Fruit fly (Drosophila melanogaster) whole organism, embryonic: ENCODE data around the gene CG17359.
A peak's percentile ranks its signal among the peaks of the same experiment; 100 is the strongest.

Source experiments
- Ada2b ChIP-seq: fragments of 200-800 bp; sonication (Bioruptor generic); IDR thresholded peaks from 2 replicates; pipeline ENCODE4 v1.3.6; 2022; ENCODE audit warnings: missing biosample characterization, missing genetic modification characterization
- Atf6 ChIP-seq: fragments of 200-800 bp; sonication (Bioruptor generic); IDR thresholded peaks from 2 replicates; pipeline ENCODE4 v1.3.6; 2022; ENCODE audit warnings: missing biosample characterization, missing genetic modification characterization
- CG10979 ChIP-seq: fragments of 200-800 bp; sonication (Bioruptor generic); optimal IDR thresholded peaks from 2 replicates; lab custom pipeline; 2018; ENCODE audit warnings: missing biosample characterization, mild to moderate bottlenecking, missing genetic modification characterization, moderate library complexity
- CG12236 ChIP-seq: fragments of 200-800 bp; sonication (Bioruptor generic); optimal IDR thresholded peaks from 2 replicates; lab custom pipeline; 2016; ENCODE audit warnings: missing biosample characterization, missing genetic modification characterization
- CG13296 ChIP-seq: fragments of 200-800 bp; sonication (Bioruptor generic); optimal IDR thresholded peaks from 3 replicates; lab custom pipeline; 2018; ENCODE audit warnings: missing biosample characterization, mild to moderate bottlenecking, missing genetic modification characterization
- CG17186 ChIP-seq: fragments of 200-800 bp; sonication (Bioruptor generic); optimal IDR thresholded peaks from 3 replicates; lab custom pipeline; 2017; ENCODE audit warnings: missing biosample characterization, missing genetic modification reagents, missing genetic modification characterization
- CG17385 ChIP-seq: fragments of 200-800 bp; sonication (Bioruptor generic); optimal IDR thresholded peaks from 3 replicates; lab custom pipeline; 2018; ENCODE audit warnings: missing biosample characterization, mild to moderate bottlenecking, missing genetic modification characterization
- CG17568 ChIP-seq: fragments of 200-800 bp; sonication (Bioruptor generic); optimal IDR thresholded peaks from 2 replicates; lab custom pipeline; 2018; ENCODE audit warnings: missing biosample characterization, mild to moderate bottlenecking, missing genetic modification characterization, moderate library complexity
- CG18011 ChIP-seq: fragments of 200-800 bp; sonication (Bioruptor generic); optimal IDR thresholded peaks from 2 replicates; lab custom pipeline; 2017; ENCODE audit warnings: missing biosample characterization, missing genetic modification characterization, mild to moderate bottlenecking, moderate library complexity, missing genotype
- CG18599 ChIP-seq: fragments of 200-800 bp; sonication (Bioruptor generic); optimal IDR thresholded peaks from 3 replicates; lab custom pipeline; 2017; ENCODE audit warnings: missing biosample characterization, missing genetic modification characterization, mild to moderate bottlenecking, moderate library complexity, missing genetic modification reagents
- CG2875 ChIP-seq: fragments of 200-800 bp; sonication (Bioruptor generic); optimal IDR thresholded peaks from 2 replicates; lab custom pipeline; 2017; ENCODE audit warnings: missing biosample characterization, mild to moderate bottlenecking, missing genetic modification characterization, missing genetic modification reagents
- CG30431 ChIP-seq: fragments of 200-800 bp; sonication (Bioruptor generic); optimal IDR thresholded peaks from 2 replicates; lab custom pipeline; 2017; ENCODE audit warnings: missing biosample characterization, missing genetic modification characterization
- CG6683 ChIP-seq: fragments of 200-800 bp; sonication (Bioruptor generic); optimal IDR thresholded peaks from 2 replicates; lab custom pipeline; 2017; ENCODE audit warnings: missing biosample characterization, mild to moderate bottlenecking, missing genetic modification characterization, missing genetic modification reagents
- CG7928 ChIP-seq: fragments of 200-800 bp; sonication (Bioruptor generic); optimal IDR thresholded peaks from 2 replicates; lab custom pipeline; 2017; ENCODE audit warnings: missing biosample characterization, mild to moderate bottlenecking, missing genetic modification characterization
- CG8281 ChIP-seq: fragments of 200-800 bp; sonication (Bioruptor generic); optimal IDR thresholded peaks from 2 replicates; lab custom pipeline; 2018; ENCODE audit warnings: missing biosample characterization, mild to moderate bottlenecking, missing genetic modification characterization, moderate library complexity
- CG8290 ChIP-seq, 3 experiments: fragments of 200-800 bp; sonication (Bioruptor generic); optimal IDR thresholded peaks; 2 replicates each; lab custom pipeline; 2016 to 2019; ENCODE audit warnings: missing biosample characterization in 3 of 3, missing genetic modification characterization in 3 of 3, mild to moderate bottlenecking in 2 of 3, moderate library complexity in 1 of 3
- CG8359 ChIP-seq: fragments of 200-800 bp; sonication (Bioruptor generic); optimal IDR thresholded peaks from 2 replicates; lab custom pipeline; 2017; ENCODE audit warnings: missing biosample characterization, mild to moderate bottlenecking, missing genetic modification characterization, borderline replicate concordance
- CG9797 ChIP-seq: fragments of 200-800 bp; sonication (Bioruptor generic); optimal IDR thresholded peaks from 3 replicates; lab custom pipeline; 2018; ENCODE audit warnings: missing biosample characterization, mild to moderate bottlenecking, missing genetic modification characterization
- CTCF ChIP-seq: fragments of 200-800 bp; sonication (Bioruptor generic); optimal IDR thresholded peaks from 2 replicates; lab custom pipeline; 2017; ENCODE audit warnings: missing biosample characterization, mild to moderate bottlenecking, missing genetic modification characterization, moderate library complexity
- Chrac-16 ChIP-seq: fragments of 200-800 bp; sonication (Bioruptor generic); optimal IDR thresholded peaks from 3 replicates; lab custom pipeline; 2016; ENCODE audit warnings: missing biosample characterization, missing genetic modification characterization
- CkIIα-i1 ChIP-seq: fragments of 200-800 bp; sonication (Bioruptor generic); IDR thresholded peaks from 2 replicates; pipeline ENCODE4 v1.3.6; 2022; ENCODE audit warnings: missing biosample characterization, missing genetic modification characterization
- Elba2 ChIP-seq: fragments of 200-800 bp; sonication (Bioruptor generic); optimal IDR thresholded peaks from 3 replicates; lab custom pipeline; 2016; ENCODE audit warnings: missing biosample characterization, missing genetic modification characterization
- Ets97D ChIP-seq: fragments of 200-800 bp; sonication (Bioruptor generic); optimal IDR thresholded peaks from 3 replicates; lab custom pipeline; 2016; ENCODE audit warnings: missing biosample characterization, missing genetic modification characterization
- HHEX ChIP-seq: fragments of 200-800 bp; sonication (Bioruptor generic); optimal IDR thresholded peaks from 3 replicates; lab custom pipeline; 2017; ENCODE audit warnings: missing biosample characterization, mild to moderate bottlenecking, missing genetic modification characterization, missing genetic modification reagents
- HLH3B ChIP-seq: fragments of 200-800 bp; sonication (Bioruptor generic); IDR thresholded peaks from 2 replicates; pipeline ENCODE4 v1.3.6; 2022; ENCODE audit warnings: missing biosample characterization, missing genetic modification characterization
- Kr ChIP-seq: fragments of 200-800 bp; sonication (Bioruptor generic); optimal IDR thresholded peaks from 2 replicates; lab custom pipeline; 2017; ENCODE audit warnings: missing biosample characterization, mild to moderate bottlenecking, missing genetic modification characterization
- Nf-YB ChIP-seq: fragments of 200-800 bp; sonication (Bioruptor generic); optimal IDR thresholded peaks from 3 replicates; lab custom pipeline; 2019; ENCODE audit warnings: missing biosample characterization, mild to moderate bottlenecking, missing genetic modification characterization, moderate library complexity
- Poxn ChIP-seq: fragments of 200-800 bp; sonication (Bioruptor generic); IDR thresholded peaks from 2 replicates; pipeline ENCODE4 v1.3.6; 2022; ENCODE audit warnings: missing biosample characterization, missing genetic modification characterization
- Rx ChIP-seq: fragments of 200-800 bp; sonication (Bioruptor generic); IDR thresholded peaks from 2 replicates; pipeline ENCODE4 v1.3.6; 2022; ENCODE audit warnings: missing biosample characterization, missing genetic modification characterization
- Sox102F ChIP-seq: fragments of 200-800 bp; sonication (Bioruptor generic); optimal IDR thresholded peaks from 2 replicates; lab custom pipeline; 2018; ENCODE audit warnings: missing biosample characterization, mild to moderate bottlenecking, missing genetic modification characterization, moderate library complexity
- ac ChIP-seq: fragments of 200-800 bp; sonication (Bioruptor generic); optimal IDR thresholded peaks from 3 replicates; lab custom pipeline; 2017; ENCODE audit warnings: missing biosample characterization, mild to moderate bottlenecking, missing genetic modification characterization
- amos ChIP-seq: fragments of 200-800 bp; sonication (Bioruptor generic); IDR thresholded peaks from 2 replicates; pipeline ENCODE4 v1.3.6; 2022; ENCODE audit warnings: missing biosample characterization, missing genetic modification characterization; ENCODE audit not compliant: partially characterized antibody
- chif ChIP-seq, 2 experiments: fragments of 200-800 bp; sonication (Bioruptor generic); optimal IDR thresholded peaks; 3 replicates each; lab custom pipeline; 2016; ENCODE audit warnings: missing biosample characterization in 2 of 2, missing genetic modification characterization in 2 of 2
- danr ChIP-seq: fragments of 200-800 bp; sonication (Bioruptor generic); IDR thresholded peaks from 2 replicates; pipeline ENCODE4 v1.3.6; 2022; ENCODE audit warnings: missing biosample characterization, missing genetic modification characterization
- emc ChIP-seq: fragments of 200-800 bp; sonication (Bioruptor generic); optimal IDR thresholded peaks from 2 replicates; lab custom pipeline; 2016; ENCODE audit warnings: missing biosample characterization, missing genetic modification characterization
- exex ChIP-seq: fragments of 200-800 bp; sonication (Bioruptor generic); optimal IDR thresholded peaks from 4 replicates; lab custom pipeline; 2018; ENCODE audit warnings: missing biosample characterization, mild to moderate bottlenecking, missing genetic modification characterization, moderate library complexity
- gcm2 ChIP-seq: fragments of 200-800 bp; sonication (Bioruptor generic); optimal IDR thresholded peaks from 2 replicates; lab custom pipeline; 2016; ENCODE audit warnings: missing biosample characterization, missing genetic modification characterization
- grau ChIP-seq: fragments of 200-800 bp; optimal IDR thresholded peaks from 3 replicates; lab custom pipeline; 2019; ENCODE audit warnings: missing biosample characterization, mild to moderate bottlenecking, missing genetic modification characterization, moderate library complexity
- hb ChIP-seq: fragments of 200-800 bp; sonication (Bioruptor generic); IDR thresholded peaks from 3 replicates; pipeline ENCODE4 v1.3.6; 2022; ENCODE audit warnings: missing biosample characterization, missing genetic modification characterization; ENCODE audit not compliant: partially characterized antibody
- lbe ChIP-seq: fragments of 200-800 bp; sonication (Bioruptor generic); optimal IDR thresholded peaks from 2 replicates; lab custom pipeline; 2016; ENCODE audit warnings: missing biosample characterization, mild to moderate bottlenecking, missing genetic modification characterization
- lola ChIP-seq, 3 experiments: fragments of >200 bp in 2 of 3; fragments of 200-800 bp in 1 of 3; sonication (Bioruptor generic) in 1 of 3; optimal IDR thresholded peaks; 2 replicates each; lab custom pipeline; 2017 to 2019; ENCODE audit warnings: missing biosample characterization in 3 of 3, missing genetic modification characterization in 3 of 3, mild to moderate bottlenecking in 1 of 3, moderate library complexity in 1 of 3
- scrt ChIP-seq: fragments of 200-800 bp; sonication (Bioruptor generic); optimal IDR thresholded peaks from 2 replicates; lab custom pipeline; 2018; ENCODE audit warnings: missing biosample characterization, mild to moderate bottlenecking, missing genetic modification characterization, moderate library complexity
- sd ChIP-seq: fragments of 200-800 bp; sonication (Bioruptor generic); optimal IDR thresholded peaks from 3 replicates; lab custom pipeline; 2018; ENCODE audit warnings: missing biosample characterization, mild to moderate bottlenecking, missing genetic modification characterization, moderate library complexity
- slou ChIP-seq: fragments of 200-800 bp; sonication (Bioruptor generic); optimal IDR thresholded peaks from 3 replicates; lab custom pipeline; 2016; ENCODE audit warnings: missing biosample characterization, missing genetic modification characterization
- ssp ChIP-seq: fragments of 200-800 bp; sonication (Bioruptor generic); IDR thresholded peaks from 2 replicates; pipeline ENCODE4 v1.3.6; 2022; ENCODE audit warnings: missing biosample characterization, missing genetic modification characterization
- tx ChIP-seq: fragments of 200-800 bp; sonication (Bioruptor generic); optimal IDR thresholded peaks from 2 replicates; lab custom pipeline; 2016; ENCODE audit warnings: missing biosample characterization, missing genetic modification characterization
- unc-4 ChIP-seq: fragments of 200-800 bp; sonication (Bioruptor generic); IDR thresholded peaks from 2 replicates; pipeline ENCODE4 v1.3.6; 2022; ENCODE audit warnings: missing biosample characterization, missing genetic modification characterization; ENCODE audit not compliant: partially characterized antibody
- zen ChIP-seq: fragments of 200-800 bp; sonication (Bioruptor generic); optimal IDR thresholded peaks from 3 replicates; lab custom pipeline; 2018; ENCODE audit warnings: missing biosample characterization, mild to moderate bottlenecking, missing genetic modification characterization, moderate library complexity

Gene CG17359

DNA sequence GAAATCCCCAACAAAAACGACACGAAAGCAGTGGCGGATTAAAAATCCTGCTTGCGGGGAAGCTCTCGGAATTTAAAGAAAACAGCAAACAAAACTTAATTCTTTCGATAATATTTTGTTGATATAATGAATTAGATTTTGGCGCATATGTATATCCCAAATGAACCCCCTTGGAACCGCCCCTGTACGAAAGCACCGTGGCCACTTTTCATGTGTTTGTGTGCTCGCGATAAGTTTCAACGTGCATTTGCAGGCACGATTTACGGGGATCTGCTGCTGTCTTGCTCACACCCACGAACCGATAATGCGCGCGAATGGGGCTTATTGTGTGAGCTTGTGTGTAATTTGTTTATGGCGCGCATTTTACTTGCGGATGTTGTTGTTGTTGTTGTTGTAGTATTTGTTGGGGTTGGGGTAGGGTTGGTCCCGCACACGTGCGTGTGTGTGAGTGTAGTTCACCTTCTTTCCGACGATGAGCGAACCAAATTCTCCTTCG lies 6.0 kb upstream of the CG17359 start (continued):
- TF ChIP-seq CG7928 (GFP tag; lab: Kevin White, UChicago), result peak; percentile 72
- peak; percentile 87 for TF ChIP-seq lbe (GFP tag; lab: Kevin White, UChicago)
- peak; percentile 95 to 96 for TF ChIP-seq chif (GFP tag; optimal IDR thresholded peaks at IDR 0.05; lab: Kevin White, UChicago)
- peak; percentile 96 for TF ChIP-seq CG18599 (GFP tag; lab: Kevin White, UChicago)
- peak; percentile 87 for TF ChIP-seq sd
- TF ChIP-seq CkIIα-i1 (GFP tag; lab: Robert Waterston, UW), result peak; percentile 83
- peak; percentile 97 for TF ChIP-seq Ada2b (GFP tag; lab: Robert Waterston, UW)
- peak; percentile 94 for TF ChIP-seq tx (GFP tag; lab: Kevin White, UChicago)
- TF ChIP-seq danr (GFP tag; lab: Robert Waterston, UW), result peak; percentile 89
- peak; percentile 92 for TF ChIP-seq CG10979 (tag; lab: Kevin White, UChicago)
- TF ChIP-seq CG18011 (GFP tag; lab: Kevin White, UChicago), result peak; percentile 78
- TF ChIP-seq gcm2, result peak; percentile 94
- peak; percentile 95 for TF ChIP-seq Rx (GFP tag; lab: Robert Waterston, UW)
- peak in 1 of 3 experiments; percentile 77 for TF ChIP-seq lola (GFP tag; optimal IDR thresholded peaks at IDR 0.05; lab: Kevin White, UChicago)
- peak; percentile 94 for TF ChIP-seq Chrac-16 (GFP tag; lab: Kevin White, UChicago)
- TF ChIP-seq ac, result peak; percentile 43
- TF ChIP-seq Nf-YB (GFP tag; lab: Kevin White, UChicago), result peak; percentile 74
- peak; percentile 89 for TF ChIP-seq emc (GFP tag; lab: Kevin White, UChicago)

DNA sequence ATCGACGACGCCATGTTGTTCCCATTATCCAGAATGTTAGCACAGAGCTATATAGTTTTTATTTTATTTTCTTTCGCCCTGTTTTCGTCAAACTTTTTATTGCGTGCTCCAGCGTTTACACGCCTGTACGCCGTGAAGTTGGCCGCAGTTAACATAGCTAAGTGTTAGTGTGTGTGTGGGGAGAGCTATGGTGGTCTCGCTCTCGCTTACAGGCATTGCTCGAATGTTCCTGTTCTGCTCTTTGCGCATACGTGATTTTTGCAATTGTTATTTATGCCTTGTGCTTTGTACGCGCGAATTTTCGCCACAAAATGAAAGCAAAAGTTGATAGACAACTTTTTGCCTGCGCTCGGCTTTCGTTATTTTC lies 5.0 kb upstream of the CG17359 start:
- TF ChIP-seq unc-4 (GFP tag; lab: Robert Waterston, UW) (no peak), CG17186 (peak; percentile 24), zen (tag; lab: Kevin White, UChicago) (no peak), HLH3B (GFP tag; lab: Robert Waterston, UW) (no peak), Poxn (no peak), grau (tag; lab: Kevin White, UChicago) (peak; percentile 20), CG8281 (tag; lab: Kevin White, UChicago) (no peak), CG30431 (GFP tag; lab: Kevin White, UChicago) (no peak), gcm2 (no peak), CTCF (GFP tag; lab: Kevin White, UChicago) (no peak), Kr (GFP tag; lab: Kevin White, UChicago) (no peak), tx (GFP tag; lab: Kevin White, UChicago) (no peak), scrt (GFP tag; lab: Kevin White, UChicago) (peak; percentile 52), amos (GFP tag; lab: Robert Waterston, UW) (peak; percentile 15; the same call in 1 of the 2 replicates), Atf6 (no peak), CG8359 (GFP tag; lab: Kevin White, UChicago) (no peak), CG2875 (GFP tag; lab: Kevin White, UChicago) (no peak), CG17385 (GFP tag; lab: Kevin White, UChicago) (peak; percentile 64), Elba2 (GFP tag; lab: Kevin White, UChicago) (no peak), CG8290 (GFP tag; optimal IDR thresholded peaks at IDR 0.05; lab: Kevin White, UChicago) (no peak), CG8290 (tag; optimal IDR thresholded peaks at IDR 0.05; lab: Kevin White, UChicago) (peak; percentile 62 to 69), exex (no peak), CG13296 (GFP tag; lab: Kevin White, UChicago) (peak; percentile 29), CkIIα-i1 (GFP tag; lab: Robert Waterston, UW) (no peak), CG6683 (GFP tag; lab: Kevin White, UChicago) (no peak), Sox102F (GFP tag; lab: Kevin White, UChicago) (no peak), ssp (no peak), HHEX (GFP tag; lab: Kevin White, UChicago) (peak; percentile 39), Ets97D (GFP tag; lab: Kevin White, UChicago) (peak; percentile 75), slou (GFP tag; lab: Kevin White, UChicago) (no peak), CG12236 (GFP tag; lab: Kevin White, UChicago) (no peak), CG17568 (GFP tag; lab: Kevin White, UChicago) (peak; percentile 16), hb (GFP tag; lab: Robert Waterston, UW) (no peak), CG9797 (GFP tag; lab: Kevin White, UChicago) (no peak), Chrac-16 (GFP tag; lab: Kevin White, UChicago) (no peak)
